Worm (Caenorhabditis elegans) whole organism, L3 larva: Measurements from ENCODE around the gene D1005.5.

Source experiments
- R02D3.7 ChIP-seq: fragments of 150-350 bp; optimal IDR thresholded peaks from 2 replicates; lab custom pipeline; 2014; ENCODE audit warnings: missing biosample characterization, missing genetic modification characterization
- ZK546.5 ChIP-seq: sonication (generic microtip); optimal IDR thresholded peaks from 2 replicates; lab custom pipeline; 2017; ENCODE audit warnings: missing biosample characterization, missing genetic modification characterization
- aly-2 ChIP-seq: fragments of 150-350 bp; optimal IDR thresholded peaks from 2 replicates; lab custom pipeline; 2014; ENCODE audit warnings: missing biosample characterization, missing genetic modification characterization
- ama-1 ChIP-seq: fragments of 150-350 bp; optimal IDR thresholded peaks from 2 replicates; lab custom pipeline; 2018
- ceh-16 ChIP-seq: sonication (generic microtip); optimal IDR thresholded peaks from 2 replicates; lab custom pipeline; 2017; ENCODE audit warnings: missing biosample characterization, missing genetic modification characterization
- ceh-82 ChIP-seq: fragments of 150-350 bp; optimal IDR thresholded peaks from 2 replicates; lab custom pipeline; 2014; ENCODE audit warnings: missing biosample characterization, missing genetic modification characterization
- ceh-9 ChIP-seq: sonication (generic microtip); optimal IDR thresholded peaks from 2 replicates; lab custom pipeline; 2018; ENCODE audit warnings: missing biosample characterization, missing genetic modification characterization
- daf-12 ChIP-seq: fragments of 150-350 bp; optimal IDR thresholded peaks from 2 replicates; lab custom pipeline; 2014; ENCODE audit warnings: missing biosample characterization, missing genetic modification reagents, missing genetic modification characterization
- elt-1 ChIP-seq: fragments of 150-350 bp; optimal IDR thresholded peaks from 2 replicates; lab custom pipeline; 2014; ENCODE audit warnings: missing biosample characterization, missing genetic modification characterization
- elt-2 ChIP-seq: sonication (generic microtip); optimal IDR thresholded peaks from 2 replicates; lab custom pipeline; 2016; ENCODE audit warnings: missing genetic modification reagents, mild to moderate bottlenecking, missing genetic modification characterization, missing compliant biosample characterization
- eor-1 ChIP-seq, 2 experiments: fragments of 150-350 bp; optimal IDR thresholded peaks; 2 replicates each; lab custom pipeline; 2014 to 2018; ENCODE audit warnings: missing biosample characterization in 2 of 2, missing genetic modification characterization in 2 of 2
- fkh-10 ChIP-seq: sonication (generic microtip); optimal IDR thresholded peaks from 2 replicates; lab custom pipeline; 2017; ENCODE audit warnings: missing biosample characterization, missing genetic modification reagents, missing genetic modification characterization
- fos-1 ChIP-seq: fragments of 150-350 bp; optimal IDR thresholded peaks from 2 replicates; lab custom pipeline; 2014; ENCODE audit warnings: missing biosample characterization, missing genetic modification characterization
- hmg-11 ChIP-seq: sonication (generic microtip); optimal IDR thresholded peaks from 2 replicates; lab custom pipeline; 2016; ENCODE audit warnings: missing genetic modification characterization, missing compliant biosample characterization
- jun-1 ChIP-seq: fragments of 150-350 bp; optimal IDR thresholded peaks from 2 replicates; lab custom pipeline; 2014; ENCODE audit warnings: missing biosample characterization, missing genetic modification reagents, missing genetic modification characterization
- lin-15B ChIP-seq: fragments of 150-350 bp; optimal IDR thresholded peaks from 2 replicates; lab custom pipeline; 2014; ENCODE audit warnings: missing biosample characterization, missing genetic modification characterization
- lin-39 ChIP-seq: fragments of 150-350 bp; optimal IDR thresholded peaks from 2 replicates; lab custom pipeline; 2018; ENCODE audit warnings: missing biosample characterization, missing genetic modification reagents, missing genetic modification characterization
- mml-1 ChIP-seq: fragments of 150-350 bp; sonication (generic microtip); optimal IDR thresholded peaks from 3 replicates; lab custom pipeline; 2014; ENCODE audit warnings: missing biosample characterization, missing genetic modification characterization
- nfya-1 ChIP-seq: sonication (generic microtip); optimal IDR thresholded peaks from 2 replicates; lab custom pipeline; 2017; ENCODE audit warnings: missing genetic modification characterization, mild to moderate bottlenecking, missing compliant biosample characterization, antibody characterized with exemption, moderate library complexity; ENCODE audit not compliant: insufficient read depth
- nhr-11 ChIP-seq: fragments of 150-350 bp; optimal IDR thresholded peaks from 2 replicates; lab custom pipeline; 2014; ENCODE audit warnings: missing biosample characterization, missing genetic modification characterization
- nhr-12 ChIP-seq: fragments of 150-350 bp; optimal IDR thresholded peaks from 2 replicates; lab custom pipeline; 2014; ENCODE audit warnings: missing biosample characterization, missing genetic modification characterization
- nhr-23 ChIP-seq: fragments of 150-350 bp; optimal IDR thresholded peaks from 2 replicates; lab custom pipeline; 2014; ENCODE audit warnings: missing biosample characterization, missing genetic modification reagents, missing genetic modification characterization
- nhr-237 ChIP-seq: fragments of 150-350 bp; optimal IDR thresholded peaks from 2 replicates; lab custom pipeline; 2014; ENCODE audit warnings: missing biosample characterization, missing genetic modification characterization
- nhr-28 ChIP-seq: fragments of 150-350 bp; optimal IDR thresholded peaks from 2 replicates; lab custom pipeline; 2014; ENCODE audit warnings: missing biosample characterization, missing genetic modification characterization
- nhr-43 ChIP-seq: sonication (generic microtip); optimal IDR thresholded peaks from 2 replicates; lab custom pipeline; 2016; ENCODE audit warnings: mild to moderate bottlenecking, missing genetic modification characterization, missing compliant biosample characterization; ENCODE audit not compliant: poor library complexity, severe bottlenecking
- nhr-67 ChIP-seq: fragments of 150-350 bp; optimal IDR thresholded peaks from 2 replicates; lab custom pipeline; 2014; ENCODE audit warnings: missing biosample characterization, missing genetic modification characterization
- nhr-76 ChIP-seq: fragments of 150-350 bp; sonication (generic microtip); optimal IDR thresholded peaks from 5 replicates; lab custom pipeline; 2014; ENCODE audit warnings: missing biosample characterization, missing genetic modification characterization
- nhr-77 ChIP-seq: fragments of 150-350 bp; optimal IDR thresholded peaks from 2 replicates; lab custom pipeline; 2014; ENCODE audit warnings: missing biosample characterization, missing genetic modification characterization
- pha-4 ChIP-seq: fragments of 150-350 bp; optimal IDR thresholded peaks from 2 replicates; lab custom pipeline; 2014; ENCODE audit warnings: missing biosample characterization, missing genetic modification reagents, missing genetic modification characterization
- sea-2 ChIP-seq: fragments of 150-350 bp; sonication (generic microtip); optimal IDR thresholded peaks from 4 replicates; lab custom pipeline; 2014; ENCODE audit warnings: missing biosample characterization, missing genetic modification reagents, missing genetic modification characterization
- skn-1 ChIP-seq: fragments of 150-350 bp; optimal IDR thresholded peaks from 2 replicates; lab custom pipeline; 2014; ENCODE audit warnings: missing biosample characterization, missing genetic modification characterization
- snpc-4 ChIP-seq: fragments of 150-350 bp; optimal IDR thresholded peaks from 2 replicates; lab custom pipeline; 2014; ENCODE audit warnings: missing biosample characterization, missing genetic modification characterization
- tbx-2 ChIP-seq: sonication (generic microtip); optimal IDR thresholded peaks from 2 replicates; lab custom pipeline; 2016; ENCODE audit warnings: mild to moderate bottlenecking, missing genetic modification characterization, missing compliant biosample characterization
- unc-39 ChIP-seq: sonication (generic microtip); optimal IDR thresholded peaks from 4 replicates; lab custom pipeline; 2017; ENCODE audit warnings: missing biosample characterization, missing genetic modification characterization
- zag-1 ChIP-seq: fragments of 150-350 bp; optimal IDR thresholded peaks from 2 replicates; lab custom pipeline; 2014; ENCODE audit warnings: missing biosample characterization, missing genetic modification characterization
- ztf-11 ChIP-seq: fragments of 150-350 bp; optimal IDR thresholded peaks from 2 replicates; lab custom pipeline; 2014; ENCODE audit warnings: missing biosample characterization, missing genetic modification characterization
- ztf-4 ChIP-seq: fragments of 150-350 bp; optimal IDR thresholded peaks from 2 replicates; lab custom pipeline; 2014; ENCODE audit warnings: missing biosample characterization, missing genetic modification characterization

The D1005.5 gene

ce11 chrX:1472880-1473279 lies at the start of gene D1005.5:
Gene D1005.5, minus strand, starts transcription at chrX:1472980.
- TF ChIP-seq lin-15B (no peak), nhr-28 (tag; lab: Kevin White, UChicago) (no peak), fos-1 (tag; lab: Kevin White, UChicago) (no peak), ztf-4 (tag; lab: Kevin White, UChicago) (no peak), ama-1 (lab: Kevin White, UChicago) (no peak), mml-1 (tag; lab: Kevin White, UChicago) (no peak), zag-1 (tag; lab: Kevin White, UChicago) (no peak), sea-2 (GFP tag; lab: Kevin White, UChicago) (no peak), aly-2 (no peak), elt-2 (tag; lab: Kevin White, UChicago) (no peak), jun-1 (tag; lab: Kevin White, UChicago) (no peak), elt-1 (tag; lab: Kevin White, UChicago) (no peak), nhr-43 (no peak), nhr-12 (tag; lab: Kevin White, UChicago) (no peak), nhr-67 (tag; lab: Kevin White, UChicago) (no peak), ceh-82 (tag; lab: Kevin White, UChicago) (no peak), daf-12 (tag; lab: Kevin White, UChicago) (no peak), snpc-4 (tag; lab: Kevin White, UChicago) (no peak)

- TF ChIP-seq nhr-43 (no peak), nhr-11 (no peak), nfya-1 (tag; lab: Kevin White, UChicago) (peak; percentile 57), R02D3.7 (tag; lab: Kevin White, UChicago) (no peak), lin-39 (tag; lab: Kevin White, UChicago) (peak; percentile 71), snpc-4 (tag; lab: Kevin White, UChicago) (no peak), hmg-11 (tag; lab: Kevin White, UChicago) (peak; percentile 35), elt-2 (tag; lab: Kevin White, UChicago) (no peak), ZK546.5 (no peak), unc-39 (tag; lab: Kevin White, UChicago) (no peak), lin-15B (peak; percentile 5), nhr-67 (tag; lab: Kevin White, UChicago) (no peak)
- TF ChIP-seq, all 47 proteins: peak for 4
These were observed 49.3 kb upstream of the D1005.5 start for ce11 chrX:1522068-1522467.

ce11 chrX:1521387-1521786 lies 48.6 kb upstream of the D1005.5 start, which contains the start of gene toca-1:
Gene toca-1, minus strand, starts transcription at chrX:1521487.
- TF ChIP-seq nhr-23 (tag; lab: Kevin White, UChicago) (no peak), lin-39 (tag; lab: Kevin White, UChicago) (no peak), nhr-76 (tag; lab: Kevin White, UChicago) (no peak), nhr-12 (tag; lab: Kevin White, UChicago) (no peak), aly-2 (no peak), ceh-9 (tag; lab: Kevin White, UChicago) (no peak), ceh-82 (tag; lab: Kevin White, UChicago) (no peak), fkh-10 (GFP tag; lab: Kevin White, UChicago) (no peak), nhr-77 (tag; lab: Kevin White, UChicago) (no peak), elt-1 (tag; lab: Kevin White, UChicago) (no peak), eor-1 (tag; optimal IDR thresholded peaks at IDR 0.05; lab: Kevin White, UChicago) (no peak)

- TF ChIP-seq nhr-23 (tag; lab: Kevin White, UChicago) (peak; percentile 1), nhr-237 (no peak), nhr-67 (tag; lab: Kevin White, UChicago) (no peak), mml-1 (tag; lab: Kevin White, UChicago) (no peak), ceh-82 (tag; lab: Kevin White, UChicago) (no peak), tbx-2 (tag; lab: Kevin White, UChicago) (no peak), nhr-43 (no peak), skn-1 (tag; lab: Kevin White, UChicago) (no peak), nhr-11 (no peak), unc-39 (tag; lab: Kevin White, UChicago) (no peak), hmg-11 (tag; lab: Kevin White, UChicago) (peak; percentile 3), ztf-11 (no peak)
These were observed 44.7 kb upstream of the D1005.5 start for ce11 chrX:1517519-1517918.

DNA sequence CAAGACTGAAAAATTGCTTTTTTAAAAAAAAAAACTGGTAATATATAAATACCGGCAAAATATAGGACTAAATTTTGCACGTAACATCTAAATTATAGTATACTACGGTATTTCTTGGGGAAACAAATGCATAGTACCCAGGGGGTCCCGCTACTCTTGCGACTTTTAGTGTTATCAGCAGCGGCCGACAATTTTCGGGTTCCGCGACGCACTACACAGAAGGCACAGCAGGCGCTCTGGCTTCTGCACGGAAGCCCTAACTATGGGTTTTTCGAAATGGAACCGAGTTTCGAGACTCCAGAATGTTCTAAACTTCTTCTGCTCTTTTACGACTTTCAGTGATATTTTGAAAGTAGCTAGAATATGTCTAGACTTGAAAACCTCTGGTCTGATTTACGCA lies 43.8 kb upstream of the D1005.5 start:
- TF ChIP-seq snpc-4 (tag; lab: Kevin White, UChicago) (peak; percentile 16), hmg-11 (tag; lab: Kevin White, UChicago) (no peak), sea-2 (GFP tag; lab: Kevin White, UChicago) (no peak), ceh-16 (tag; lab: Kevin White, UChicago) (no peak), pha-4 (tag; lab: Kevin White, UChicago) (no peak), nhr-23 (tag; lab: Kevin White, UChicago) (no peak), ztf-11 (no peak)
